Worm (Caenorhabditis elegans) whole organism, L1 larva: ENCODE data around the gene rod-1.

Experiments
- C16A3.4 ChIP-seq: fragments of 150-350 bp; optimal IDR thresholded peaks from 2 replicates; lab custom pipeline; 2014; ENCODE audit warnings: missing biosample characterization, missing genetic modification characterization
- Y116A8C.19 ChIP-seq: sonication (generic microtip); optimal IDR thresholded peaks from 2 replicates; lab custom pipeline; 2016; ENCODE audit warnings: missing compliant biosample characterization, missing genetic modification characterization, borderline replicate concordance
- aha-1 ChIP-seq: fragments of 150-350 bp; optimal IDR thresholded peaks from 2 replicates; lab custom pipeline; 2014; ENCODE audit warnings: missing biosample characterization, missing genetic modification characterization
- ama-1 ChIP-seq: fragments of 150-350 bp; optimal IDR thresholded peaks from 2 replicates; lab custom pipeline; 2014
- blmp-1 ChIP-seq: fragments of 150-350 bp; optimal IDR thresholded peaks from 2 replicates; lab custom pipeline; 2014; ENCODE audit warnings: missing biosample characterization, missing genetic modification characterization
- ceh-8 ChIP-seq: fragments of 200-800 bp; sonication (Bioruptor generic); optimal IDR thresholded peaks from 2 replicates; lab custom pipeline; 2018; ENCODE audit warnings: mild to moderate bottlenecking, missing genetic modification characterization, moderate library complexity, missing compliant biosample characterization
- ceh-88 ChIP-seq: fragments of 200-800 bp; sonication (Bioruptor generic); IDR thresholded peaks from 2 replicates; pipeline ENCODE4 v1.3.6; 2022; ENCODE audit warnings: missing genetic modification characterization, missing compliant biosample characterization
- ceh-90 ChIP-seq: sonication (generic microtip); optimal IDR thresholded peaks from 2 replicates; lab custom pipeline; 2016; ENCODE audit warnings: missing genetic modification characterization, missing compliant biosample characterization
- ces-1 ChIP-seq: fragments of 150-350 bp; optimal IDR thresholded peaks from 2 replicates; lab custom pipeline; 2014; ENCODE audit warnings: missing biosample characterization, missing genetic modification reagents, missing genetic modification characterization
- dsc-1 ChIP-seq: sonication (generic microtip); optimal IDR thresholded peaks from 2 replicates; lab custom pipeline; 2016; ENCODE audit warnings: mild to moderate bottlenecking, missing genetic modification characterization, missing compliant biosample characterization
- efl-1 ChIP-seq, 4 experiments: fragments of 150-350 bp; optimal IDR thresholded peaks in 3 of 4; peaks in 1 of 4; 1 replicate in 1 of 4; 2 replicates in 3 of 4; lab custom pipeline; 2014; ENCODE audit warnings: missing biosample characterization in 2 of 4, missing genetic modification characterization in 2 of 4, missing genetic modification reagents in 2 of 4
- egl-27 ChIP-seq, 2 experiments: fragments of 150-350 bp in 1 of 2; sonication (generic microtip); optimal IDR thresholded peaks; 3 replicates each; lab custom pipeline; 2017 to 2018; ENCODE audit warnings: missing biosample characterization in 2 of 2, missing genetic modification characterization in 2 of 2, missing genetic modification reagents in 2 of 2
- elt-2 ChIP-seq: sonication (generic microtip); optimal IDR thresholded peaks from 2 replicates; lab custom pipeline; 2016; ENCODE audit warnings: missing genetic modification characterization, mild to moderate bottlenecking, inconsistent platforms, missing compliant biosample characterization, missing genetic modification reagents
- elt-3 ChIP-seq, 6 experiments: fragments of 150-350 bp in 1 of 6; sonication (generic microtip); optimal IDR thresholded peaks; 2 replicates each; lab custom pipeline; 2017 to 2018; ENCODE audit warnings: missing biosample characterization in 6 of 6, missing genetic modification characterization in 6 of 6, inconsistent platforms in 1 of 6
- fkh-10 ChIP-seq: sonication (generic microtip); optimal IDR thresholded peaks from 2 replicates; lab custom pipeline; 2017; ENCODE audit warnings: missing biosample characterization, missing genetic modification reagents, missing genetic modification characterization
- fos-1 ChIP-seq: fragments of 150-350 bp; optimal IDR thresholded peaks from 2 replicates; lab custom pipeline; 2014; ENCODE audit warnings: missing biosample characterization, missing genetic modification characterization
- grh-1 ChIP-seq: fragments of 200-800 bp; sonication (Bioruptor generic); IDR thresholded peaks from 2 replicates; pipeline ENCODE4 v1.3.6; 2022; ENCODE audit warnings: missing genetic modification reagents, missing genetic modification characterization, missing compliant biosample characterization
- hlh-17 ChIP-seq: fragments of 200-800 bp; sonication (Bioruptor generic); optimal IDR thresholded peaks from 2 replicates; lab custom pipeline; 2018; ENCODE audit warnings: missing genetic modification characterization, mild to moderate bottlenecking, missing compliant biosample characterization, moderate library complexity, borderline replicate concordance
- irx-1 ChIP-seq: sonication (generic microtip); optimal IDR thresholded peaks from 2 replicates; lab custom pipeline; 2016; ENCODE audit warnings: missing genetic modification characterization, missing compliant biosample characterization
- jun-1 ChIP-seq: fragments of 150-350 bp; optimal IDR thresholded peaks from 2 replicates; lab custom pipeline; 2014; ENCODE audit warnings: missing biosample characterization, missing genetic modification reagents, missing genetic modification characterization
- lin-14 ChIP-seq: fragments of 200-800 bp; sonication (Bioruptor generic); optimal IDR thresholded peaks from 2 replicates; lab custom pipeline; 2018; ENCODE audit warnings: mild to moderate bottlenecking, missing genetic modification characterization, moderate library complexity, missing compliant biosample characterization
- lin-35 ChIP-seq, 2 experiments: fragments of 150-350 bp; optimal IDR thresholded peaks; 2 replicates each; lab custom pipeline; 2014; ENCODE audit warnings: missing biosample characterization in 2 of 2, missing genetic modification characterization in 2 of 2, missing genetic modification reagents in 2 of 2
- mef-2 ChIP-seq: fragments of 150-350 bp; optimal IDR thresholded peaks from 2 replicates; lab custom pipeline; 2014; ENCODE audit warnings: missing biosample characterization, missing genetic modification characterization
- nhr-11 ChIP-seq: fragments of 150-350 bp; optimal IDR thresholded peaks from 2 replicates; lab custom pipeline; 2014; ENCODE audit warnings: missing biosample characterization, missing genetic modification characterization
- nhr-20 ChIP-seq: sonication (generic microtip); optimal IDR thresholded peaks from 2 replicates; lab custom pipeline; 2016; ENCODE audit warnings: mild to moderate bottlenecking, missing genetic modification characterization, missing compliant biosample characterization
- nhr-47 ChIP-seq: sonication (generic microtip); optimal IDR thresholded peaks from 2 replicates; lab custom pipeline; 2016; ENCODE audit warnings: mild to moderate bottlenecking, missing genetic modification characterization, moderate library complexity, missing compliant biosample characterization
- nhr-84 ChIP-seq: sonication (generic microtip); optimal IDR thresholded peaks from 2 replicates; lab custom pipeline; 2017; ENCODE audit warnings: missing biosample characterization, missing genetic modification characterization
- nhr-85 ChIP-seq: sonication (generic microtip); peaks from one replicate; lab custom pipeline; 2016; ENCODE audit warnings: missing genetic modification characterization, inconsistent platforms, missing compliant biosample characterization
- pag-3 ChIP-seq: sonication (generic microtip); optimal IDR thresholded peaks from 2 replicates; lab custom pipeline; 2017; ENCODE audit warnings: missing genetic modification characterization, mild to moderate bottlenecking, missing compliant biosample characterization, antibody characterized with exemption, borderline replicate concordance; ENCODE audit not compliant: insufficient read depth
- sup-37 ChIP-seq: fragments of 200-800 bp; sonication (Bioruptor generic); optimal IDR thresholded peaks from 2 replicates; lab custom pipeline; 2018; ENCODE audit warnings: mild to moderate bottlenecking, missing genetic modification characterization, missing compliant biosample characterization
- tbx-2 ChIP-seq: sonication (generic microtip); optimal IDR thresholded peaks from 2 replicates; lab custom pipeline; 2016; ENCODE audit warnings: missing genetic modification characterization, missing compliant biosample characterization
- tlp-1 ChIP-seq: fragments of 150-350 bp; optimal IDR thresholded peaks from 2 replicates; lab custom pipeline; 2014; ENCODE audit warnings: missing biosample characterization, missing genetic modification characterization
- unc-30 ChIP-seq: sonication (generic microtip); optimal IDR thresholded peaks from 2 replicates; lab custom pipeline; 2017; ENCODE audit warnings: missing biosample characterization, missing genetic modification characterization
- unc-98 ChIP-seq: fragments of 200-800 bp; sonication (Bioruptor generic); IDR thresholded peaks from 2 replicates; pipeline ENCODE4 v1.3.6; 2022; ENCODE audit warnings: missing genetic modification characterization, missing compliant biosample characterization
- vab-15 ChIP-seq: sonication (generic microtip); optimal IDR thresholded peaks from 2 replicates; lab custom pipeline; 2017; ENCODE audit warnings: missing genotype, mild to moderate bottlenecking, missing genetic modification characterization, missing compliant biosample characterization
- zip-4 ChIP-seq: fragments of 200-800 bp; sonication (Bioruptor generic); optimal IDR thresholded peaks from 2 replicates; lab custom pipeline; 2018; ENCODE audit warnings: mild to moderate bottlenecking, missing genetic modification characterization, moderate library complexity, missing compliant biosample characterization

Gene rod-1

ce11 chrIV:7467170-7467569 lies 11.1 kb upstream of the rod-1 start:
- peak; percentile 46 for TF ChIP-seq elt-2 (tag; lab: Kevin White, UChicago)
- no peak for TF ChIP-seq efl-1 (optimal IDR thresholded peaks at IDR 0.05; lab: Kevin White, UChicago)
- peak in 1 of 2 experiments; percentile 33 for TF ChIP-seq efl-1 (GFP tag; optimal IDR thresholded peaks at IDR 0.05 in 1 of 2; lab: Kevin White, UChicago)
- TF ChIP-seq ces-1 (GFP tag; lab: Kevin White, UChicago): no peak
- peak; percentile 55 for TF ChIP-seq jun-1 (tag; lab: Kevin White, UChicago)

- TF ChIP-seq mef-2 (tag; lab: Kevin White, UChicago) (no peak), Y116A8C.19 (tag; lab: Kevin White, UChicago) (no peak), sup-37 (no peak), lin-14 (GFP tag; lab: Kevin White, UChicago) (no peak), ces-1 (GFP tag; lab: Kevin White, UChicago) (no peak), ceh-8 (no peak), fkh-10 (GFP tag; lab: Kevin White, UChicago) (no peak), pag-3 (tag; lab: Kevin White, UChicago) (no peak), nhr-47 (tag; lab: Kevin White, UChicago) (no peak), egl-27 (tag; optimal IDR thresholded peaks at IDR 0.05; lab: Kevin White, UChicago) (no peak)
These were observed 9.6 kb upstream of the rod-1 start for ce11 chrIV:7468638-7469037.

ce11 chrIV:7469782-7470413 lies 8.4 kb upstream of the rod-1 start, which contains the start of gene F55G1.7:
Gene F55G1.7 (minus strand): TSS chrIV:7469832.
- TF ChIP-seq blmp-1 (tag; lab: Kevin White, UChicago): peak; percentile 55
- no peak for TF ChIP-seq ceh-8
- TF ChIP-seq lin-35 (GFP tag; optimal IDR thresholded peaks at IDR 0.05; lab: Kevin White, UChicago): peak in 1 of 2 experiments; percentile 35
- peak; percentile 66 for TF ChIP-seq nhr-20 (tag; lab: Kevin White, UChicago)
- TF ChIP-seq dsc-1 (tag; lab: Kevin White, UChicago): no peak
- no peak for TF ChIP-seq nhr-11 (tag; lab: Kevin White, UChicago)
- no peak for TF ChIP-seq aha-1 (tag; lab: Kevin White, UChicago)
- TF ChIP-seq tbx-2 (tag; lab: Kevin White, UChicago): peak; percentile 56
- no peak for TF ChIP-seq zip-4 (GFP tag; lab: Kevin White, UChicago)
- peak in 5 of 6 experiments; percentile 13 to 90 (median 29) for TF ChIP-seq elt-3 (tag; optimal IDR thresholded peaks at IDR 0.05; lab: Kevin White, UChicago)
- no peak for TF ChIP-seq nhr-84
- peak; percentile 54 for TF ChIP-seq nhr-85
- TF ChIP-seq efl-1 (optimal IDR thresholded peaks at IDR 0.05; lab: Kevin White, UChicago): no peak
- TF ChIP-seq efl-1 (GFP tag; optimal IDR thresholded peaks at IDR 0.05 in 1 of 2; lab: Kevin White, UChicago): peak in 1 of 2 experiments; percentile 20
- TF ChIP-seq ama-1 (lab: Kevin White, UChicago): no peak
- no peak for TF ChIP-seq grh-1 (GFP tag; lab: Robert Waterston, UW)
- peak; percentile 45 for TF ChIP-seq lin-14 (GFP tag; lab: Kevin White, UChicago)
- no peak for TF ChIP-seq ceh-88

- no peak for TF ChIP-seq fos-1 (tag; lab: Kevin White, UChicago)
- TF ChIP-seq vab-15 (tag; lab: Kevin White, UChicago): no peak
- no peak for TF ChIP-seq ama-1 (lab: Kevin White, UChicago)
- TF ChIP-seq unc-30: no peak
- no peak for TF ChIP-seq ceh-90 (tag; lab: Kevin White, UChicago)
- no peak for TF ChIP-seq C16A3.4
- TF ChIP-seq tlp-1 (tag; lab: Kevin White, UChicago): no peak
- TF ChIP-seq hlh-17 (GFP tag; lab: Kevin White, UChicago): no peak
- TF ChIP-seq unc-98 (GFP tag; lab: Robert Waterston, UW): no peak
- no peak for TF ChIP-seq irx-1 (tag; lab: Kevin White, UChicago)
These were observed 5.0 kb upstream of the rod-1 start, which contains the start of the genes plk-3 and F55G1.6 for ce11 chrIV:7473159-7473649. Gene plk-3 (minus strand): TSS chrIV:7473209. Gene F55G1.6 (plus strand): TSS chrIV:7473517.
